Fruit fly (Drosophila melanogaster): ENCODE measurements around the gene CG4884.

The CG4884 gene

dm6 chr3R:27957967-27958366, 1.1 kb downstream of the CG4884 start (continued):
- TF ChIP-seq ato (GFP tag; IDR thresholded peaks at IDR 0.05; ENCODE audit: partially characterized antibody): no peak
- no peak for TF ChIP-seq salm (tag; optimal IDR thresholded peaks at IDR 0.05)
- TF ChIP-seq Dref (GFP tag; IDR thresholded peaks at IDR 0.05): peak; percentile 36; the same call in 1 of the 2 replicates
- no peak for TF ChIP-seq vvl (GFP tag; IDR thresholded peaks at IDR 0.05)
- no peak for TF ChIP-seq CG7987 (GFP tag; optimal IDR thresholded peaks at IDR 0.05)
- peak; percentile 36 for TF ChIP-seq gfzf (GFP tag; optimal IDR thresholded peaks at IDR 0.05)
- TF ChIP-seq CG18476 (GFP tag; optimal IDR thresholded peaks at IDR 0.05): no peak
- no peak for TF ChIP-seq CG11696 (GFP tag; IDR thresholded peaks at IDR 0.05)
- TF ChIP-seq cg (GFP tag; optimal IDR thresholded peaks at IDR 0.05): no peak
- TF ChIP-seq dimm (GFP tag; IDR thresholded peaks at IDR 0.05): no peak
- no peak for TF ChIP-seq CG10654 (GFP tag; optimal IDR thresholded peaks at IDR 0.05)
- no peak for TF ChIP-seq Max (GFP tag; optimal IDR thresholded peaks at IDR 0.05)
- TF ChIP-seq Ets97D (GFP tag; optimal IDR thresholded peaks at IDR 0.05): no peak
- TF ChIP-seq CG7271 (tag; optimal IDR thresholded peaks at IDR 0.05): no peak
- TF ChIP-seq Spps (tag; optimal IDR thresholded peaks at IDR 0.05): no peak
- no peak for TF ChIP-seq maf-S (GFP tag; optimal IDR thresholded peaks at IDR 0.05)
- TF ChIP-seq CG8290 (GFP tag; optimal IDR thresholded peaks at IDR 0.05): no peak
- TF ChIP-seq CG8290 (tag; optimal IDR thresholded peaks at IDR 0.05): no peak
- no peak for TF ChIP-seq CG10267 (tag; optimal IDR thresholded peaks at IDR 0.05)
- no peak for TF ChIP-seq Rfx (GFP tag; IDR thresholded peaks at IDR 0.05)
- no peak for TF ChIP-seq fd102C (GFP tag; optimal IDR thresholded peaks at IDR 0.05)
- TF ChIP-seq CG12942 (GFP tag; optimal IDR thresholded peaks at IDR 0.05): no peak
- TF ChIP-seq CG34422 (GFP tag; IDR thresholded peaks at IDR 0.05): peak; percentile 60; the same call in 1 of the 3 replicates
- no peak for TF ChIP-seq CG17829 (tag; optimal IDR thresholded peaks at IDR 0.05)
- TF ChIP-seq Neu2 (GFP tag; optimal IDR thresholded peaks at IDR 0.05; ENCODE audit: borderline replicate concordance): no peak
- no peak for TF ChIP-seq Bdp1 (GFP tag; optimal IDR thresholded peaks at IDR 0.05)

- TF ChIP-seq CG42726 (GFP tag; IDR thresholded peaks at IDR 0.05; ENCODE audit: partially characterized antibody): no peak
- no peak for TF ChIP-seq gcm2 (GFP tag; optimal IDR thresholded peaks at IDR 0.05)
- no peak for TF ChIP-seq tna (GFP tag; IDR thresholded peaks at IDR 0.05; ENCODE audit: partially characterized antibody)
- no peak for TF ChIP-seq Sin3A (optimal IDR thresholded peaks at IDR 0.05)
- 0 out of 3 replicates have a peak, but pooled peaks have one; percentile 26 for TF ChIP-seq C15 (GFP tag; IDR thresholded peaks at IDR 0.05)
- no peak for TF ChIP-seq corto (GFP tag; optimal IDR thresholded peaks at IDR 0.05)
- no peak for TF ChIP-seq CG9215 (GFP tag; IDR thresholded peaks at IDR 0.05)
- TF ChIP-seq CG10431 (GFP tag; optimal IDR thresholded peaks at IDR 0.05): no peak
- TF ChIP-seq pan (optimal IDR thresholded peaks at IDR 0.05): no peak
- peak in 1 of 2 experiments; percentile 5 for TF ChIP-seq pan (GFP tag; optimal IDR thresholded peaks at IDR 0.05 in 1 of 2, IDR thresholded peaks at IDR 0.05 in 1 of 2)
- TF ChIP-seq CG9797 (GFP tag; optimal IDR thresholded peaks at IDR 0.05): no peak
- TF ChIP-seq dimm (GFP tag; IDR thresholded peaks at IDR 0.05): no peak
- TF ChIP-seq slbo (GFP tag; IDR thresholded peaks at IDR 0.05): 0 out of 2 replicates have a peak, but pooled peaks have one; percentile 35
- no peak for TF ChIP-seq run (tag; optimal IDR thresholded peaks at IDR 0.05)
- TF ChIP-seq cwo (GFP tag; optimal IDR thresholded peaks at IDR 0.05): peak; percentile 47
- TF ChIP-seq slou (GFP tag; optimal IDR thresholded peaks at IDR 0.05): no peak
- TF ChIP-seq CG16863 (GFP tag; optimal IDR thresholded peaks at IDR 0.05): no peak
- peak; percentile 27; the same call in 1 of the 3 replicates for TF ChIP-seq row (GFP tag; IDR thresholded peaks at IDR 0.05)
- no peak for TF ChIP-seq CG17186 (GFP tag; optimal IDR thresholded peaks at IDR 0.05)
- no peak for TF ChIP-seq ATbp (GFP tag; optimal IDR thresholded peaks at IDR 0.05)
- TF ChIP-seq Rfx (GFP tag; IDR thresholded peaks at IDR 0.05): 0 out of 2 replicates have a peak, but pooled peaks have one; percentile 28
- TF ChIP-seq gsb (GFP tag; IDR thresholded peaks at IDR 0.05): peak; percentile 21; the same call in 1 of the 2 replicates
- no peak for TF ChIP-seq tgo (GFP tag; IDR thresholded peaks at IDR 0.05)
- no peak for TF ChIP-seq wdn (GFP tag; IDR thresholded peaks at IDR 0.05)
- no peak for TF ChIP-seq CG13775 (GFP tag; optimal IDR thresholded peaks at IDR 0.05)
- TF ChIP-seq CG10543 (GFP tag; optimal IDR thresholded peaks at IDR 0.05): peak; percentile 46
- no peak for TF ChIP-seq nau (GFP tag; optimal IDR thresholded peaks at IDR 0.05)
- TF ChIP-seq ase (GFP tag; IDR thresholded peaks at IDR 0.05): no peak
- peak; percentile 29 for TF ChIP-seq sug (tag; optimal IDR thresholded peaks at IDR 0.05)
Measured at dm6 chr3R:27954533-27954932, 4.5 kb downstream of the CG4884 start, which contains the start of gene Nep7. Nep7 (plus strand) TSS chr3R:27954917.
